Fruit fly (Drosophila melanogaster): ENCODE results near the gene eEF1gamma.

- TF ChIP-seq psq (optimal IDR thresholded peaks at IDR 0.05) = no peak
- TF ChIP-seq EcR (GFP tag; optimal IDR thresholded peaks at IDR 0.05) = no peak
- no peak for TF ChIP-seq CG8478 (optimal IDR thresholded peaks at IDR 0.05)
Measured at dm6 chr3R:29217309-29217708, 2.7 kb upstream of the eEF1gamma start.

Measured in whole organism.